Fruit fly (Drosophila melanogaster) whole organism, embryonic: ENCODE data around the gene Obp93a.

Experiments used
- Antp ChIP-seq: fragments of 200-800 bp; sonication (Bioruptor generic); optimal IDR thresholded peaks from 3 replicates; lab custom pipeline; 2016; ENCODE audit warnings: missing biosample characterization, missing genetic modification characterization
- Blimp-1 ChIP-seq: fragments of 200-800 bp; sonication (Bioruptor generic); optimal IDR thresholded peaks from 3 replicates; lab custom pipeline; 2018; ENCODE audit warnings: missing biosample characterization, missing genetic modification characterization, mild to moderate bottlenecking, moderate library complexity, missing genetic modification reagents
- CG12391 ChIP-seq: fragments of 200-800 bp; sonication (Bioruptor generic); optimal IDR thresholded peaks from 3 replicates; lab custom pipeline; 2018; ENCODE audit warnings: missing biosample characterization, mild to moderate bottlenecking, missing genetic modification characterization, moderate library complexity
- CG12769 ChIP-seq: fragments of 200-800 bp; sonication (Bioruptor generic); optimal IDR thresholded peaks from 2 replicates; lab custom pipeline; 2019; ENCODE audit warnings: missing biosample characterization, mild to moderate bottlenecking, missing genetic modification characterization, moderate library complexity
- CG15269 ChIP-seq: fragments of 200-800 bp; sonication (Bioruptor generic); optimal IDR thresholded peaks from 2 replicates; lab custom pipeline; 2018; ENCODE audit warnings: missing biosample characterization, mild to moderate bottlenecking, missing genetic modification characterization, moderate library complexity
- CG1603 ChIP-seq: fragments of 200-800 bp; sonication (Bioruptor generic); optimal IDR thresholded peaks from 2 replicates; lab custom pipeline; 2019; ENCODE audit warnings: missing biosample characterization, mild to moderate bottlenecking, missing genetic modification characterization, moderate library complexity
- CG16815 ChIP-seq: fragments of 200-800 bp; sonication (Bioruptor generic); optimal IDR thresholded peaks from 3 replicates; lab custom pipeline; 2017; ENCODE audit warnings: missing biosample characterization, mild to moderate bottlenecking, missing genetic modification characterization
- CG18619 ChIP-seq: fragments of 200-800 bp; sonication (Bioruptor generic); optimal IDR thresholded peaks from 3 replicates; lab custom pipeline; 2017; ENCODE audit warnings: missing biosample characterization, mild to moderate bottlenecking, missing genetic modification characterization
- CG30403 ChIP-seq: fragments of 200-800 bp; sonication (Bioruptor generic); optimal IDR thresholded peaks from 3 replicates; lab custom pipeline; 2016; ENCODE audit warnings: missing biosample characterization, missing genetic modification characterization
- CG9609 ChIP-seq: fragments of 200-800 bp; sonication (Bioruptor generic); optimal IDR thresholded peaks from 3 replicates; lab custom pipeline; 2016; ENCODE audit warnings: missing biosample characterization, missing genetic modification characterization
- D19A ChIP-seq: fragments of 200-800 bp; optimal IDR thresholded peaks from 3 replicates; lab custom pipeline; 2019; ENCODE audit warnings: missing biosample characterization, mild to moderate bottlenecking, missing genetic modification characterization, moderate library complexity
- Dref ChIP-seq: fragments of 200-800 bp; sonication (Bioruptor generic); IDR thresholded peaks from 2 replicates; pipeline ENCODE4 v1.3.6; 2022; ENCODE audit warnings: missing biosample characterization, missing genetic modification characterization
- HLH3B ChIP-seq: fragments of 200-800 bp; sonication (Bioruptor generic); IDR thresholded peaks from 2 replicates; pipeline ENCODE4 v1.3.6; 2022; ENCODE audit warnings: missing biosample characterization, missing genetic modification characterization
- Hmr ChIP-seq: fragments of 200-800 bp; sonication (Bioruptor generic); optimal IDR thresholded peaks from 3 replicates; lab custom pipeline; 2017; ENCODE audit warnings: mild to moderate bottlenecking, missing biosample characterization, missing genetic modification reagents, missing genetic modification characterization
- PHDP ChIP-seq: fragments of 200-800 bp; sonication (Bioruptor generic); optimal IDR thresholded peaks from 3 replicates; lab custom pipeline; 2018; ENCODE audit warnings: missing biosample characterization, mild to moderate bottlenecking, missing genetic modification characterization, moderate library complexity
- Six4 ChIP-seq: fragments of 200-800 bp; sonication (Bioruptor generic); optimal IDR thresholded peaks from 2 replicates; lab custom pipeline; 2016; ENCODE audit warnings: missing biosample characterization, missing genetic modification characterization
- Sox102F ChIP-seq: fragments of 200-800 bp; sonication (Bioruptor generic); optimal IDR thresholded peaks from 2 replicates; lab custom pipeline; 2018; ENCODE audit warnings: missing biosample characterization, mild to moderate bottlenecking, missing genetic modification characterization, moderate library complexity
- Xbp1 ChIP-seq: fragments of 200-800 bp; sonication (Bioruptor generic); optimal IDR thresholded peaks from 3 replicates; lab custom pipeline; 2016; ENCODE audit warnings: missing biosample characterization, mild to moderate bottlenecking, missing genetic modification characterization
- bsh ChIP-seq, 2 experiments: fragments of 200-800 bp; sonication (Bioruptor generic); optimal IDR thresholded peaks; 2 replicates each; lab custom pipeline; 2017 to 2018; ENCODE audit warnings: mild to moderate bottlenecking in 2 of 2, missing biosample characterization in 2 of 2, missing genetic modification characterization in 2 of 2, moderate library complexity in 1 of 2
- chif ChIP-seq, 2 experiments: fragments of 200-800 bp; sonication (Bioruptor generic); optimal IDR thresholded peaks; 3 replicates each; lab custom pipeline; 2016; ENCODE audit warnings: missing biosample characterization in 2 of 2, missing genetic modification characterization in 2 of 2
- chinmo ChIP-seq: fragments of 200-800 bp; sonication (Bioruptor generic); IDR thresholded peaks from 4 replicates; pipeline ENCODE4 v1.3.6; 2022; ENCODE audit warnings: missing biosample characterization, missing genetic modification characterization; ENCODE audit not compliant: partially characterized antibody
- ci ChIP-seq: fragments of 200-800 bp; sonication (Bioruptor generic); IDR thresholded peaks from 3 replicates; pipeline ENCODE4 v1.3.6; 2022; ENCODE audit warnings: missing biosample characterization, missing genetic modification characterization
- emc ChIP-seq: fragments of 200-800 bp; sonication (Bioruptor generic); optimal IDR thresholded peaks from 2 replicates; lab custom pipeline; 2016; ENCODE audit warnings: missing biosample characterization, missing genetic modification characterization
- grau ChIP-seq: fragments of 200-800 bp; optimal IDR thresholded peaks from 3 replicates; lab custom pipeline; 2019; ENCODE audit warnings: missing biosample characterization, mild to moderate bottlenecking, missing genetic modification characterization, moderate library complexity
- gsb-n ChIP-seq: fragments of 200-800 bp; sonication (Bioruptor generic); optimal IDR thresholded peaks from 3 replicates; lab custom pipeline; 2018; ENCODE audit warnings: missing biosample characterization, mild to moderate bottlenecking, missing genetic modification characterization
- jigr1 ChIP-seq: fragments of 200-800 bp; sonication (Bioruptor generic); IDR thresholded peaks from 3 replicates; pipeline ENCODE4 v1.3.6; 2022; ENCODE audit warnings: missing biosample characterization, missing genetic modification characterization
- kni ChIP-seq: fragments of 200-800 bp; sonication (Bioruptor generic); optimal IDR thresholded peaks from 3 replicates; lab custom pipeline; 2017; ENCODE audit warnings: mild to moderate bottlenecking, missing biosample characterization, missing genetic modification reagents, missing genetic modification characterization
- lmd ChIP-seq: fragments of 200-800 bp; sonication (Bioruptor generic); IDR thresholded peaks from 2 replicates; pipeline ENCODE4 v1.3.6; 2022; ENCODE audit warnings: missing biosample characterization, missing genetic modification characterization
- nerfin-1 ChIP-seq: fragments of 200-800 bp; sonication (Bioruptor generic); optimal IDR thresholded peaks from 3 replicates; lab custom pipeline; 2019; ENCODE audit warnings: missing biosample characterization, mild to moderate bottlenecking, missing genetic modification characterization, moderate library complexity
- row ChIP-seq: fragments of 200-800 bp; sonication (Bioruptor generic); IDR thresholded peaks from 3 replicates; pipeline ENCODE4 v1.3.6; 2022; ENCODE audit warnings: missing biosample characterization, missing genetic modification characterization
- run ChIP-seq: fragments of 200-800 bp; sonication (Bioruptor generic); optimal IDR thresholded peaks from 3 replicates; lab custom pipeline; 2018; ENCODE audit warnings: missing biosample characterization, mild to moderate bottlenecking, missing genetic modification characterization
- schlank ChIP-seq: fragments of 200-800 bp; sonication (Bioruptor generic); optimal IDR thresholded peaks from 2 replicates; lab custom pipeline; 2018; ENCODE audit warnings: missing biosample characterization, mild to moderate bottlenecking, missing genetic modification characterization
- sd ChIP-seq: fragments of 200-800 bp; sonication (Bioruptor generic); optimal IDR thresholded peaks from 3 replicates; lab custom pipeline; 2018; ENCODE audit warnings: missing biosample characterization, mild to moderate bottlenecking, missing genetic modification characterization, moderate library complexity
- tup ChIP-seq: fragments of 200-800 bp; sonication (Bioruptor generic); optimal IDR thresholded peaks from 2 replicates; lab custom pipeline; 2016; ENCODE audit warnings: missing biosample characterization, mild to moderate bottlenecking, missing genetic modification characterization, moderate library complexity
- usp ChIP-seq: fragments of >200 bp; optimal IDR thresholded peaks from 2 replicates; lab custom pipeline; 2017; ENCODE audit warnings: missing biosample characterization, missing genetic modification characterization

Gene Obp93a

dm6 chr3R:21092829-21093228 is 36.7 kb downstream of the Obp93a start (continued):
- no peak for TF ChIP-seq Dref (GFP tag; lab: Robert Waterston, UW)
- peak; percentile 35 for TF ChIP-seq CG1603
- TF ChIP-seq Sox102F (GFP tag; lab: Kevin White, UChicago), result peak; percentile 56
- 0 out of 3 replicates have a peak, but pooled peaks have one; percentile 46 for TF ChIP-seq ci (GFP tag; lab: Robert Waterston, UW)
- TF ChIP-seq nerfin-1, result no peak
- peak in 1 of 2 experiments; percentile 5 for TF ChIP-seq chif (GFP tag; optimal IDR thresholded peaks at IDR 0.05; lab: Kevin White, UChicago)
- peak; percentile 11 for TF ChIP-seq CG12391 (tag; lab: Kevin White, UChicago)
- TF ChIP-seq CG9609 (GFP tag; lab: Kevin White, UChicago), result no peak
- no peak for TF ChIP-seq run (tag; lab: Kevin White, UChicago)
- peak; percentile 41; the same call in 2 of the 3 replicates for TF ChIP-seq row
- no peak for TF ChIP-seq gsb-n
- TF ChIP-seq kni (GFP tag; lab: Kevin White, UChicago), result peak; percentile 60
- TF ChIP-seq Antp, result peak; percentile 4
- peak; percentile 20 for TF ChIP-seq Xbp1 (GFP tag; lab: Kevin White, UChicago)
- TF ChIP-seq Hmr, result no peak
- peak; percentile 11 for TF ChIP-seq PHDP (tag; lab: Kevin White, UChicago)
- peak in 1 of 2 experiments; percentile 29 for TF ChIP-seq bsh (GFP tag; optimal IDR thresholded peaks at IDR 0.05; lab: Kevin White, UChicago)
- no peak for TF ChIP-seq tup
- TF ChIP-seq usp (GFP tag; lab: Kevin White, UChicago), result no peak
- peak; percentile 5 for TF ChIP-seq CG30403
- TF ChIP-seq Six4 (GFP tag; lab: Kevin White, UChicago), result no peak
- TF ChIP-seq CG16815 (GFP tag; lab: Kevin White, UChicago), result no peak
- TF ChIP-seq jigr1 (GFP tag; lab: Robert Waterston, UW), result no peak
- TF ChIP-seq schlank (tag; lab: Kevin White, UChicago), result no peak
- TF ChIP-seq CG15269 (tag; lab: Kevin White, UChicago), result peak; percentile 5

dm6 chr3R:21092036-21092435 is 37.5 kb downstream of the Obp93a start:
- peak; percentile 76 for TF ChIP-seq sd (tag; lab: Kevin White, UChicago)
- no peak for TF ChIP-seq HLH3B (GFP tag; lab: Robert Waterston, UW)
- TF ChIP-seq, all 482 proteins: peak for 1

- TF ChIP-seq D19A (tag; lab: Kevin White, UChicago), result no peak
- TF ChIP-seq CG18619 (GFP tag; lab: Kevin White, UChicago), result no peak
- TF ChIP-seq CG12769, result peak; percentile 45
- peak; percentile 60 for TF ChIP-seq Blimp-1 (GFP tag; lab: Kevin White, UChicago)
- no peak for TF ChIP-seq emc (GFP tag; lab: Kevin White, UChicago)
- no peak for TF ChIP-seq lmd (GFP tag; lab: Robert Waterston, UW)
- TF ChIP-seq chinmo, result 0 out of 4 replicates have a peak, but pooled peaks have one; percentile 36
- TF ChIP-seq grau, result no peak
Observed at dm6 chr3R:21091500-21091899, 38.0 kb downstream of the Obp93a start.
